Fruit fly (Drosophila melanogaster): ENCODE data around the gene CG43055.
A peak's percentile ranks its signal among the peaks of the same experiment; 100 is the strongest.

- TF ChIP-seq psq (GFP tag; optimal IDR thresholded peaks at IDR 0.05) (peak; percentile 95), Jra (GFP tag; optimal IDR thresholded peaks at IDR 0.05) (no peak), HLH106 (tag; optimal IDR thresholded peaks at IDR 0.05) (peak; percentile 97), usp (GFP tag; optimal IDR thresholded peaks at IDR 0.05) (no peak), h (GFP tag; optimal IDR thresholded peaks at IDR 0.05) (peak; percentile 96), Hr83 (GFP tag; optimal IDR thresholded peaks at IDR 0.05; ENCODE audit: poor library complexity, severe bottlenecking) (peak; percentile 50), OdsH (GFP tag; optimal IDR thresholded peaks at IDR 0.05) (peak; percentile 97), Dif (GFP tag; optimal IDR thresholded peaks at IDR 0.05; ENCODE audit: partially characterized antibody) (no peak), tai (GFP tag; optimal IDR thresholded peaks at IDR 0.05) (no peak)
Observed at dm6 chr2L:4448582-4449016, 37.6 kb downstream of the CG43055 start, which contains the start of gene MFS18.
